Worm (Caenorhabditis elegans): ENCODE measurements around the gene djr-1.2.

ce11 chrV:4018591-4018990, 36.3 kb downstream of the djr-1.2 start:
- TF ChIP-seq egl-13 (tag; optimal IDR thresholded peaks at IDR 0.05): no peak
- no peak for TF ChIP-seq fkh-10 (GFP tag; optimal IDR thresholded peaks at IDR 0.05)
- no peak for TF ChIP-seq ceh-88 (GFP tag; IDR thresholded peaks at IDR 0.05)
- no peak for TF ChIP-seq ama-1 (optimal IDR thresholded peaks at IDR 0.05)
- no peak for TF ChIP-seq irx-1 (tag; optimal IDR thresholded peaks at IDR 0.05)
- no peak for TF ChIP-seq jun-1 (tag; optimal IDR thresholded peaks at IDR 0.05)
- no peak for TF ChIP-seq ztf-11 (tag; optimal IDR thresholded peaks at IDR 0.05)
